Worm (Caenorhabditis elegans): ENCODE results near the gene elo-6.

elo-6 gene

ce11 chrIV:5411641-5412337, 23.4 kb upstream of the elo-6 start, which contains the start of gene ZK616.8:
TSS of gene ZK616.8 (minus strand) at chrIV:5412193.
- TF ChIP-seq ceh-28 (tag; optimal IDR thresholded peaks at IDR 0.05) (peak; percentile 61), daf-12 (tag; optimal IDR thresholded peaks at IDR 0.05) (no peak), nhr-11 (tag; optimal IDR thresholded peaks at IDR 0.05) (no peak)

ce11 chrIV:5411120-5411519, 22.8 kb upstream of the elo-6 start, which contains the start of gene ZK616.65:
TSS of gene ZK616.65 (minus strand) at chrIV:5411220.
- TF ChIP-seq sea-2 (GFP tag; optimal IDR thresholded peaks at IDR 0.05) (no peak), ZK546.5 (tag; optimal IDR thresholded peaks at IDR 0.05) (no peak), ceh-16 (tag; optimal IDR thresholded peaks at IDR 0.05) (no peak), nhr-11 (tag; optimal IDR thresholded peaks at IDR 0.05) (no peak), lsy-12 (tag; optimal IDR thresholded peaks at IDR 0.05) (no peak), nhr-12 (tag; optimal IDR thresholded peaks at IDR 0.05) (no peak), tbx-2 (tag; optimal IDR thresholded peaks at IDR 0.05) (no peak), pha-4 (tag; optimal IDR thresholded peaks at IDR 0.05) (no peak), daf-12 (tag; optimal IDR thresholded peaks at IDR 0.05) (no peak), mdl-1 (tag; optimal IDR thresholded peaks at IDR 0.05) (no peak), nhr-25 (tag; optimal IDR thresholded peaks at IDR 0.05) (no peak)

DNA sequence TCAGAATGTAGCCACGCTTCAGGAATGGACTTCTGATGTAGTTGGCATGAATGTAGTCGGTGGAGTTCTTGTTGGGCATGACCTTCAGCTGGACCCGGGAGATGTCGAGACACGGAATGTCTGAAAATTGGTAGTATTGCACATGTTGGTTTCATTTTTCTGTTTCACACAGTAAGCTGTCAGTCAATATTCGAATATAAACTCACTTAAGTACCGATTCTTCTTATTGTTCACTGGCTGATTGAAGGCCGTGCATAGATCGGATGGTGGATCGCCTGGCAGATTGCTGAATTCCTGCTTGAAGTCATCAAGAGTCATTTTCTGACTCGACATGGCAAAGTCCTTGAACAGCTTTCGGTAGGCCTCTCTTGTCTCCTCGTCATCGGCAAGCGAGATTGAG, 20.8 kb upstream of the elo-6 start:
- TF ChIP-seq nhr-237 (tag; optimal IDR thresholded peaks at IDR 0.05) (no peak), unc-62 (GFP tag; optimal IDR thresholded peaks at IDR 0.05) (no peak), aly-2 (tag; optimal IDR thresholded peaks at IDR 0.05) (no peak), daf-12 (tag; optimal IDR thresholded peaks at IDR 0.05) (no peak), lsy-12 (tag; optimal IDR thresholded peaks at IDR 0.05) (no peak)

DNA sequence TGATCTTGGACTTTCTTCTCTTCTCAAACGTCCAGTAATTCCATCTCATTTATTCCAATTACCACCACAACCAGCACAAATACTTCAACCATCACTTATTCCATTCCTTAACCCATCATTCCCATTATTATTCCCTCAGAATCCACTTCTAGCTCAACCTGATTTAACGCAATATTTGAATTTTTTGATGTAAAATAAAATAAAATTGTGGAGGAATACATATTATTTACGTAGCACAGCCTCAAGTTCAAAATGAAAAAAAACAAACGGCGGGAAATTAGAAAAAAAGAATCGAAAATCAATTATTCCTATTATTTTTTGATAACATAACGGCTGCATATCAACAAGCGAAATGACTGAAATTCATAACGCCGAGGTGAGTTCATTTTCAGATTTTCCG, 17.0 kb upstream of the elo-6 start, which contains the start of gene ZK616.61:
Gene ZK616.61 (plus strand): TSS at position 301 of the 400 bp plus-strand sequence.
- TF ChIP-seq lin-39 (tag; optimal IDR thresholded peaks at IDR 0.05) (no peak), pha-4 (tag; optimal IDR thresholded peaks at IDR 0.05) (no peak), nhr-28 (tag; optimal IDR thresholded peaks at IDR 0.05) (no peak), fos-1 (tag; optimal IDR thresholded peaks at IDR 0.05) (no peak), unc-62 (GFP tag; optimal IDR thresholded peaks at IDR 0.05) (no peak), ztf-11 (tag; optimal IDR thresholded peaks at IDR 0.05) (no peak), nhr-237 (tag; optimal IDR thresholded peaks at IDR 0.05) (no peak), ama-1 (optimal IDR thresholded peaks at IDR 0.05) (no peak), elt-2 (tag; optimal IDR thresholded peaks at IDR 0.05) (no peak), ceh-9 (tag; optimal IDR thresholded peaks at IDR 0.05) (no peak), ceh-16 (tag; optimal IDR thresholded peaks at IDR 0.05) (no peak), daf-12 (tag; optimal IDR thresholded peaks at IDR 0.05) (no peak), nhr-43 (tag; optimal IDR thresholded peaks at IDR 0.05; ENCODE audit: poor library complexity, severe bottlenecking) (no peak), mml-1 (tag; optimal IDR thresholded peaks at IDR 0.05) (no peak), hmg-11 (tag; optimal IDR thresholded peaks at IDR 0.05) (no peak), fkh-2 (tag; optimal IDR thresholded peaks at IDR 0.05) (no peak), R02D3.7 (tag; optimal IDR thresholded peaks at IDR 0.05) (no peak), jun-1 (tag; optimal IDR thresholded peaks at IDR 0.05) (no peak), unc-39 (tag; optimal IDR thresholded peaks at IDR 0.05) (no peak)

DNA sequence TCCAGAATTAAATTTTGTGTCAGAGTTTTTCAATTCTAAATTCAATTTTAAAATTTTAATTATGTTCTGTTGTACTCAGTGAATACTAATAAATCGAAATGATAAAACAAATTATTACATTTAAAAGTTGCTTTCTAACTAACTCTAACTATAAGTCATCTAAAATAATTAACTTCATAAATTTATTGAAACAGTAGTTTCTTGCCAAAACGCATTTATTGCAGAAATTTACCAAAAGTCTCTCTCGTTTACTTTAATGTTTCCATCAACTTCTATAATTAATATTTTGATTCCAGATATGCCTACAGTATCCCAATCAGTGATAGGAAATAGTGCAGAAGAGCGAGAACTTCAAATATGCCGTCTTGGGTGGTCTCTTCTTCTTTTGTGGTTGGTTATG, 12.2 kb upstream of the elo-6 start, which contains the start of gene ZK616.1:
Gene ZK616.1 (plus strand): TSS at position 301 of the 400 bp plus-strand sequence.
- TF ChIP-seq fkh-2 (tag; optimal IDR thresholded peaks at IDR 0.05) (no peak), pha-4 (tag; optimal IDR thresholded peaks at IDR 0.05) (no peak), nhr-43 (tag; optimal IDR thresholded peaks at IDR 0.05; ENCODE audit: poor library complexity, severe bottlenecking) (no peak), ceh-82 (tag; optimal IDR thresholded peaks at IDR 0.05) (no peak), nfya-1 (tag; optimal IDR thresholded peaks at IDR 0.05; ENCODE audit: insufficient read depth) (no peak), daf-12 (tag; optimal IDR thresholded peaks at IDR 0.05) (no peak), ceh-28 (tag; optimal IDR thresholded peaks at IDR 0.05) (no peak), nhr-12 (tag; optimal IDR thresholded peaks at IDR 0.05) (no peak), lsy-12 (tag; optimal IDR thresholded peaks at IDR 0.05) (no peak), ZK546.5 (tag; optimal IDR thresholded peaks at IDR 0.05) (no peak), nhr-23 (tag; optimal IDR thresholded peaks at IDR 0.05) (no peak), nhr-28 (tag; optimal IDR thresholded peaks at IDR 0.05) (no peak), fos-1 (tag; optimal IDR thresholded peaks at IDR 0.05) (no peak), zag-1 (tag; optimal IDR thresholded peaks at IDR 0.05) (no peak), sea-2 (GFP tag; optimal IDR thresholded peaks at IDR 0.05) (no peak)

Data from whole organism, L3 larva.